Fruit fly (Drosophila melanogaster): Measurements from ENCODE around the gene dpr6.

Gene dpr6

DNA sequence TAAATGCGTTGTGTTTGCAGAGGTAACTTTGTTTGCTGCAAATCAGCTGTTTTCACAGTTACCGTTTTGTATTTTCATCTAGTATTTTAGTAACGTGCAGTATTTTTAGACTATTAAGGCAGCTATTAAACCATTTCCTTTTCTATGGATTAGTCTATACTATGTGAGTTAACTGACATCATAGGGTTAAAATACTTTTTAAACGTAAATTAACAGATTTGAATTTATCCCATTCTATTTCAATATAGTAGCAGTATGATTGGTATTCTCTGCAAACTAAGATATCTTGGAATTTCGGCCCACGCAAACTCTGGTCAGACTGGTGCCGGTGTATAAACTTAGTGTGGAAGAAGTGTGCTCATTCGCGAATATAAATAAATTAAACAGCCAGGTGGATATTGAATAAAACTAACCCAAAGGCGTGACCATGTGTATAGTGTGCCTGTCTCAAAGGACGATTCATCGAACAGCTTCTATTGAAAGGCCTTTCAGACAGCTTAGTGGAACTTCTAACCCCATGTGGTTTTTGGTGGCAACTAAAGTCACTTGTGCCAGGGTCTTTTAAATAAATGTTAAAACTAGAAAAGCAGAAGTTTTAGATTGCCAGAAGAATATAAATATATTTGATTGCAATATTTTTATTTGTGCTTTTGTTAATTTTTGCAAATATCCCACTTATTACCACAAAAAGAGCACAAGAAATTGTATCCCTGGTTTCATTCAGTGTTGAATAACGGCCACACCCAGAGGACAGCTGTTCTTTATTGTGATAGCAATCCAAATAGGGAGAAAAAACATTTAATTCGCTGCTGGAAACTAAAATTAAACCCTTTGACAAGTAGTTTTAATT is 2.2 kb upstream of the dpr6 start, which contains the start of the genes CG6674, CG42455 and vnc (continued):
- TF ChIP-seq CG34422 (GFP tag; IDR thresholded peaks at IDR 0.05) (peak; percentile 25; the same call in 1 of the 3 replicates), lilli (GFP tag; optimal IDR thresholded peaks at IDR 0.05) (peak; percentile 55), nmo (GFP tag; optimal IDR thresholded peaks at IDR 0.05) (peak; percentile 21), Rx (GFP tag; IDR thresholded peaks at IDR 0.05) (no peak), CG10431 (GFP tag; optimal IDR thresholded peaks at IDR 0.05) (peak; percentile 43), Fer1 (GFP tag; optimal IDR thresholded peaks at IDR 0.05) (peak; percentile 16), Chrac-16 (GFP tag; optimal IDR thresholded peaks at IDR 0.05) (no peak), CG12391 (tag; optimal IDR thresholded peaks at IDR 0.05) (peak; percentile 27), NC2α (GFP tag; optimal IDR thresholded peaks at IDR 0.05) (no peak), Dbx (GFP tag; IDR thresholded peaks at IDR 0.05) (peak; percentile 44; the same call in 2 of the 3 replicates), CG15479 (GFP tag; optimal IDR thresholded peaks at IDR 0.05) (no peak), CTCF (GFP tag; optimal IDR thresholded peaks at IDR 0.05) (peak; percentile 37), Med (GFP tag) (peak; percentile 88), CG30020 (tag; optimal IDR thresholded peaks at IDR 0.05) (peak; percentile 40), abd-A (tag; optimal IDR thresholded peaks at IDR 0.05) (peak; percentile 27), dm (GFP tag; optimal IDR thresholded peaks at IDR 0.05) (peak; percentile 58), CG34376 (GFP tag; optimal IDR thresholded peaks at IDR 0.05) (no peak), unpg (GFP tag; optimal IDR thresholded peaks at IDR 0.05) (peak; percentile 13), CG4424 (GFP tag; optimal IDR thresholded peaks at IDR 0.05) (peak; percentile 47), mam (GFP tag; optimal IDR thresholded peaks at IDR 0.05) (peak; percentile 34), CG10543 (GFP tag; optimal IDR thresholded peaks at IDR 0.05) (peak; percentile 47), Neu2 (GFP tag; optimal IDR thresholded peaks at IDR 0.05; ENCODE audit: borderline replicate concordance) (no peak), gem (tag; optimal IDR thresholded peaks at IDR 0.05) (peak; percentile 40), CG2120 (GFP tag; optimal IDR thresholded peaks at IDR 0.05) (peak; percentile 58), CG30403 (GFP tag; optimal IDR thresholded peaks at IDR 0.05) (peak; percentile 40), CG9437 (GFP tag; optimal IDR thresholded peaks at IDR 0.05) (peak; percentile 36), E2f1 (GFP tag; IDR thresholded peaks at IDR 0.05) (no peak), prd (optimal IDR thresholded peaks at IDR 0.05) (no peak), prd (GFP tag; IDR thresholded peaks at IDR 0.05) (no peak), CG14014 (GFP tag; IDR thresholded peaks at IDR 0.05) (peak; percentile 44; the same call in 1 of the 2 replicates), CG7928 (GFP tag; optimal IDR thresholded peaks at IDR 0.05) (peak; percentile 89), Atf-2 (GFP tag; optimal IDR thresholded peaks at IDR 0.05) (no peak), CG18011 (GFP tag; optimal IDR thresholded peaks at IDR 0.05) (peak; percentile 7), CG13287 (GFP tag; IDR thresholded peaks at IDR 0.05; ENCODE audit: partially characterized antibody) (peak; percentile 15; the same call in 1 of the 2 replicates), inv (GFP tag; IDR thresholded peaks at IDR 0.05; ENCODE audit: partially characterized antibody) (no peak), CG11247 (GFP tag; IDR thresholded peaks at IDR 0.05) (no peak), pho (GFP tag; optimal IDR thresholded peaks at IDR 0.05) (peak; percentile 33), NC2β (GFP tag; optimal IDR thresholded peaks at IDR 0.05) (peak; percentile 23), Rfx (GFP tag; IDR thresholded peaks at IDR 0.05) (peak; percentile 69; the same call in 1 of the 2 replicates), CG17359 (tag; optimal IDR thresholded peaks at IDR 0.05) (peak; percentile 13), gfzf (GFP tag; optimal IDR thresholded peaks at IDR 0.05) (peak; percentile 88), bsh (GFP tag; optimal IDR thresholded peaks at IDR 0.05) (peak in 1 of 2 experiments; percentile 4), sens-2 (GFP tag; IDR thresholded peaks at IDR 0.05) (no peak), CG2678 (tag; optimal IDR thresholded peaks at IDR 0.05) (no peak), Deaf1 (tag; optimal IDR thresholded peaks at IDR 0.05) (no peak), Sox102F (GFP tag; optimal IDR thresholded peaks at IDR 0.05) (peak; percentile 6), dpn (GFP tag; optimal IDR thresholded peaks at IDR 0.05) (peak in 1 of 2 experiments; percentile 49), MESR4 (GFP tag; optimal IDR thresholded peaks at IDR 0.05) (peak; percentile 0), CG17829 (tag; optimal IDR thresholded peaks at IDR 0.05) (no peak)
